Fruit fly (Drosophila melanogaster) whole organism, adult: ENCODE measurements around the gene tbc.

Experiments used
- CG1620 ChIP-seq: fragments of 200-800 bp; sonication (Bioruptor generic); optimal IDR thresholded peaks from 2 replicates; lab custom pipeline; 2016; ENCODE audit warnings: missing biosample characterization, missing genetic modification characterization
- CG33017 ChIP-seq: fragments of 200-800 bp; sonication (Bioruptor generic); optimal IDR thresholded peaks from 2 replicates; lab custom pipeline; 2018; ENCODE audit warnings: missing biosample characterization, mild to moderate bottlenecking, missing genetic modification characterization, moderate library complexity
- CG7101 ChIP-seq: fragments of 200-800 bp; sonication (Bioruptor generic); optimal IDR thresholded peaks from 2 replicates; lab custom pipeline; 2018; ENCODE audit warnings: missing biosample characterization, mild to moderate bottlenecking, missing genetic modification characterization, moderate library complexity
- Hr96 ChIP-seq: fragments of 200-800 bp; sonication (Bioruptor generic); optimal IDR thresholded peaks from 2 replicates; lab custom pipeline; 2016; ENCODE audit warnings: missing biosample characterization, missing genetic modification characterization
- Mnt ChIP-seq: fragments of 200-800 bp; sonication (Bioruptor generic); optimal IDR thresholded peaks from 2 replicates; lab custom pipeline; 2016; ENCODE audit warnings: missing biosample characterization, mild to moderate bottlenecking, missing genetic modification characterization
- kay ChIP-seq: fragments of 200-800 bp; sonication (Bioruptor generic); peaks from one replicate; lab custom pipeline; 2016; ENCODE audit warnings: missing biosample characterization, missing genetic modification characterization, borderline replicate concordance
- ovo ChIP-seq: fragments of 200-800 bp; sonication (Bioruptor generic); optimal IDR thresholded peaks from 2 replicates; lab custom pipeline; 2016; ENCODE audit warnings: missing biosample characterization, missing genetic modification characterization
- tj ChIP-seq: fragments of 200-800 bp; sonication (Bioruptor generic); optimal IDR thresholded peaks from 3 replicates; lab custom pipeline; 2017; ENCODE audit warnings: missing biosample characterization, mild to moderate bottlenecking, missing genetic modification characterization, moderate library complexity

dm6 chrX:20488701-20489122 is 39.6 kb downstream of the tbc start:
- TF ChIP-seq CG7101 (tag; lab: Kevin White, UChicago), result peak; percentile 8
- no peak for TF ChIP-seq ovo (GFP tag; lab: Kevin White, UChicago)
- no peak for TF ChIP-seq kay (GFP tag; lab: Kevin White, UChicago)
- peak; percentile 5 for TF ChIP-seq Hr96 (GFP tag; lab: Kevin White, UChicago)
- no peak for TF ChIP-seq Mnt (GFP tag; lab: Kevin White, UChicago)
- TF ChIP-seq tj (GFP tag; lab: Kevin White, UChicago), result no peak
- no peak for TF ChIP-seq CG33017 (tag; lab: Kevin White, UChicago)
- TF ChIP-seq CG1620 (GFP tag; lab: Kevin White, UChicago), result peak; percentile 15
